Fruit fly (Drosophila melanogaster): Measurements from ENCODE around the gene CG32655.

Gene CG32655

DNA sequence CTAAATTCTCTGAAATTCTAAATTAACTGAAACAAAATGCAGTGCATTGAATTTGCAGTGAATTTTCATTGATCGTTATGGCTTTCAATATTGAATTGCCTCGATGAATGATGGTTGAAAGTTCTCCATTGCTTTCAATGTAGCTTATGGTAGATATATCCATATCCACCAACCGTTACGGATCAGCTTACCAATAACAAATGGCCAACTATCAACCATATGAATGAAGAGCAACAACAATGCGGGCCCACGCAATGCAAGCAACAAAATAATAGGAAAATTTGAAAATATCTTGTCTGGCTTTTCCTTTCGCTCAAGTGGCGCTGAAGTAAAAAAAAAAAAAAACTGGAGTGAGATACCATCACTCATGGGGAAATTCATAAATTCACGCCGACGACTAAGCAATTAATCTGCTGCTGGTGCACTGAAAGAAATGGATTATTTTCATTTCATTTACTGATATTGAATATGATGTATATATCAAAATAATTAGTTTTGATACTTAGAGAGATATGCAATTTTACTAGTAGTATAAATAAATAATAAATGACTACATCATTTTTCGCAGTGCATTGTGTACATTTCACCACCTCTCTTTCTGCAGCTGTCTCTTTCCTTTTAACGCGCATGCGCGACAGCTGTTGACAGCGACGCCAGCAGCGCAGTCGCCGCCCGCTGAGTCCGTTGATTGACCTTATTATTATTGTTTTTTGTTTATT is 33.6 kb downstream of the CG32655 start (continued):
- TF ChIP-seq gem (tag; optimal IDR thresholded peaks at IDR 0.05): peak; percentile 90
- TF ChIP-seq Spps (tag; optimal IDR thresholded peaks at IDR 0.05): peak; percentile 78
- peak; percentile 41 for TF ChIP-seq pros (GFP tag; optimal IDR thresholded peaks at IDR 0.05)
- no peak for TF ChIP-seq CG16779 (GFP tag; IDR thresholded peaks at IDR 0.05)
- peak; percentile 71 for TF ChIP-seq esg (GFP tag; conservative IDR thresholded peaks at IDR 0.05)
- peak; percentile 30; the same call in 2 of the 3 replicates for TF ChIP-seq Aef1 (GFP tag; IDR thresholded peaks at IDR 0.05)
- TF ChIP-seq CG11456 (GFP tag; IDR thresholded peaks at IDR 0.05): peak; percentile 46; the same call in 2 of the 3 replicates
- no peak for TF ChIP-seq luna (GFP tag; optimal IDR thresholded peaks at IDR 0.05)
- TF ChIP-seq Xrp1 (GFP tag; IDR thresholded peaks at IDR 0.05): peak; percentile 92
- TF ChIP-seq CG1603 (tag; optimal IDR thresholded peaks at IDR 0.05): peak; percentile 88
- TF ChIP-seq CG8089 (GFP tag; optimal IDR thresholded peaks at IDR 0.05): peak; percentile 31
- TF ChIP-seq CG10366 (GFP tag; IDR thresholded peaks at IDR 0.05): peak; percentile 78
- peak; percentile 75 for TF ChIP-seq trem (tag; optimal IDR thresholded peaks at IDR 0.05)
- TF ChIP-seq CG2678 (tag; optimal IDR thresholded peaks at IDR 0.05): peak; percentile 83
- TF ChIP-seq stwl (tag; optimal IDR thresholded peaks at IDR 0.05): peak; percentile 17
- TF ChIP-seq Dfd (GFP tag; optimal IDR thresholded peaks at IDR 0.05): no peak
- TF ChIP-seq Ssrp (tag; optimal IDR thresholded peaks at IDR 0.05): peak; percentile 84
- TF ChIP-seq Bgb (GFP tag; IDR thresholded peaks at IDR 0.05; ENCODE audit: partially characterized antibody): no peak
- no peak for TF ChIP-seq Doc3 (GFP tag; IDR thresholded peaks at IDR 0.05; ENCODE audit: partially characterized antibody)
- peak; percentile 71 for TF ChIP-seq fd102C (GFP tag; optimal IDR thresholded peaks at IDR 0.05)
- no peak for TF ChIP-seq Doc2 (GFP tag; IDR thresholded peaks at IDR 0.05)
- TF ChIP-seq Gsc (GFP tag; IDR thresholded peaks at IDR 0.05): no peak; the same call in 1 of the 2 replicates
- peak; percentile 76 for TF ChIP-seq CG13775 (GFP tag; optimal IDR thresholded peaks at IDR 0.05)
- TF ChIP-seq CG17186 (GFP tag; optimal IDR thresholded peaks at IDR 0.05): no peak
- peak; percentile 88 for TF ChIP-seq CG4820 (GFP tag; optimal IDR thresholded peaks at IDR 0.05)
- peak; percentile 36 for TF ChIP-seq Meics (GFP tag; optimal IDR thresholded peaks at IDR 0.05)
- TF ChIP-seq fru (optimal IDR thresholded peaks at IDR 0.05): no peak
- TF ChIP-seq CG8478 (optimal IDR thresholded peaks at IDR 0.05): no peak
- no peak for TF ChIP-seq CG7963 (GFP tag; IDR thresholded peaks at IDR 0.05; ENCODE audit: partially characterized antibody)
- peak; percentile 83 for TF ChIP-seq CG8924 (tag; optimal IDR thresholded peaks at IDR 0.05)
- TF ChIP-seq CG9797 (GFP tag; optimal IDR thresholded peaks at IDR 0.05): no peak
- peak; percentile 85 for TF ChIP-seq Oli (tag; optimal IDR thresholded peaks at IDR 0.05)
- peak; percentile 69 for TF ChIP-seq Asciz (GFP tag; optimal IDR thresholded peaks at IDR 0.05)
- TF ChIP-seq Camta (GFP tag; optimal IDR thresholded peaks at IDR 0.05): peak; percentile 36
- peak; percentile 79 for TF ChIP-seq ATbp (GFP tag; optimal IDR thresholded peaks at IDR 0.05)
- peak; percentile 92 for TF ChIP-seq twi (tag; optimal IDR thresholded peaks at IDR 0.05)
- TF ChIP-seq kni (GFP tag; optimal IDR thresholded peaks at IDR 0.05): peak; percentile 64
- no peak for TF ChIP-seq CG42726 (GFP tag; IDR thresholded peaks at IDR 0.05; ENCODE audit: partially characterized antibody)
- TF ChIP-seq lola (GFP tag; optimal IDR thresholded peaks at IDR 0.05): peak in 1 of 3 experiments; percentile 92
- peak; percentile 53 for TF ChIP-seq bab2 (GFP tag; optimal IDR thresholded peaks at IDR 0.05)
- peak; percentile 57; the same call in 1 of the 2 replicates for TF ChIP-seq CG3847 (GFP tag; IDR thresholded peaks at IDR 0.05)
- TF ChIP-seq CG32767 (GFP tag; IDR thresholded peaks at IDR 0.05): peak; percentile 73; the same call in 1 of the 2 replicates
- TF ChIP-seq gro (GFP tag; optimal IDR thresholded peaks at IDR 0.05): no peak
- TF ChIP-seq CG4328 (GFP tag; optimal IDR thresholded peaks at IDR 0.05): peak; percentile 43
- TF ChIP-seq mirr (GFP tag; optimal IDR thresholded peaks at IDR 0.05): no peak
- TF ChIP-seq ems (GFP tag; optimal IDR thresholded peaks at IDR 0.05): peak; percentile 26
- peak; percentile 72 for TF ChIP-seq wor (GFP tag; IDR thresholded peaks at IDR 0.05)
- peak; percentile 21; the same call in 1 of the 2 replicates for TF ChIP-seq ro (GFP tag; IDR thresholded peaks at IDR 0.05)
- peak; percentile 88 for TF ChIP-seq CG17361 (GFP tag; IDR thresholded peaks at IDR 0.05)

Measured in whole organism, embryonic.